Fruit fly (Drosophila melanogaster) whole organism, prepupa: ENCODE data around the gene CG42752.

ENCODE experiments used
- Blimp-1 ChIP-seq: fragments of 200-800 bp; sonication (Bioruptor generic); optimal IDR thresholded peaks from 3 replicates; lab custom pipeline; 2017; ENCODE audit warnings: missing biosample characterization, missing genetic modification characterization, mild to moderate bottlenecking, moderate library complexity, missing genetic modification reagents
- CG10631 ChIP-seq: fragments of 200-800 bp; sonication (Bioruptor generic); optimal IDR thresholded peaks from 2 replicates; lab custom pipeline; 2016; ENCODE audit warnings: missing biosample characterization, missing genetic modification characterization
- CG10669 ChIP-seq: fragments of 200-800 bp; sonication (Bioruptor generic); optimal IDR thresholded peaks from 3 replicates; lab custom pipeline; 2018; ENCODE audit warnings: missing biosample characterization, mild to moderate bottlenecking, missing genetic modification characterization, moderate library complexity
- CG11762 ChIP-seq: fragments of 200-800 bp; sonication (Bioruptor generic); optimal IDR thresholded peaks from 3 replicates; lab custom pipeline; 2016; ENCODE audit warnings: missing biosample characterization, missing genetic modification characterization; ENCODE audit not compliant: insufficient read depth
- CG11902 ChIP-seq: fragments of 200-800 bp; sonication (Bioruptor generic); optimal IDR thresholded peaks from 3 replicates; lab custom pipeline; 2016; ENCODE audit warnings: missing biosample characterization, missing genetic modification characterization
- CG15336 ChIP-seq: fragments of 200-800 bp; sonication (Bioruptor generic); IDR thresholded peaks from 2 replicates; pipeline ENCODE4 v1.3.6; 2022; ENCODE audit warnings: missing biosample characterization, missing genetic modification characterization
- CG16779 ChIP-seq: fragments of 200-800 bp; sonication (Bioruptor generic); optimal IDR thresholded peaks from 3 replicates; lab custom pipeline; 2017; ENCODE audit warnings: missing biosample characterization, mild to moderate bottlenecking, missing genetic modification characterization
- CG3032 ChIP-seq: fragments of 200-800 bp; optimal IDR thresholded peaks from 2 replicates; lab custom pipeline; 2019; ENCODE audit warnings: missing biosample characterization, mild to moderate bottlenecking, missing genetic modification characterization, moderate library complexity
- CG32006 ChIP-seq: fragments of 200-800 bp; sonication (Bioruptor generic); optimal IDR thresholded peaks from 3 replicates; lab custom pipeline; 2017; ENCODE audit warnings: missing biosample characterization, mild to moderate bottlenecking, missing genetic modification characterization
- CG34406 ChIP-seq: fragments of 200-800 bp; sonication (Bioruptor generic); optimal IDR thresholded peaks from 3 replicates; lab custom pipeline; 2016; ENCODE audit warnings: missing biosample characterization, missing genetic modification characterization
- CG3919 ChIP-seq: fragments of 200-800 bp; sonication (Bioruptor generic); optimal IDR thresholded peaks from 3 replicates; lab custom pipeline; 2016; ENCODE audit warnings: missing biosample characterization, missing genetic modification characterization
- CG4318 ChIP-seq: fragments of 200-800 bp; sonication (Bioruptor generic); optimal IDR thresholded peaks from 3 replicates; lab custom pipeline; 2017; ENCODE audit warnings: missing biosample characterization, mild to moderate bottlenecking, missing genetic modification characterization
- CG6163 ChIP-seq: fragments of 200-800 bp; sonication (Bioruptor generic); IDR thresholded peaks from 3 replicates; pipeline ENCODE4 v1.3.6; 2022; ENCODE audit warnings: missing biosample characterization, missing genetic modification characterization
- CG6792 ChIP-seq: fragments of 200-800 bp; sonication (Bioruptor generic); optimal IDR thresholded peaks from 3 replicates; lab custom pipeline; 2016; ENCODE audit warnings: missing biosample characterization, missing genetic modification characterization
- CG6808 ChIP-seq: fragments of 200-800 bp; sonication (Bioruptor generic); optimal IDR thresholded peaks from 3 replicates; lab custom pipeline; 2017; ENCODE audit warnings: missing biosample characterization, missing genetic modification characterization, mild to moderate bottlenecking, moderate library complexity, missing genetic modification reagents
- CG6854 ChIP-seq: fragments of 200-800 bp; sonication (Bioruptor generic); optimal IDR thresholded peaks from 2 replicates; lab custom pipeline; 2017; ENCODE audit warnings: missing biosample characterization, mild to moderate bottlenecking, missing genetic modification characterization
- CG7368 ChIP-seq: fragments of 200-800 bp; sonication (Bioruptor generic); optimal IDR thresholded peaks from 3 replicates; lab custom pipeline; 2016; ENCODE audit warnings: missing biosample characterization, missing genetic modification characterization
- CG8319 ChIP-seq: fragments of 200-800 bp; sonication (Bioruptor generic); optimal IDR thresholded peaks from 3 replicates; lab custom pipeline; 2016; ENCODE audit warnings: missing biosample characterization, missing genetic modification characterization
- CG8632 ChIP-seq: fragments of 200-800 bp; sonication (Bioruptor generic); optimal IDR thresholded peaks from 3 replicates; lab custom pipeline; 2016; ENCODE audit warnings: missing biosample characterization, missing genetic modification characterization
- Eip75B ChIP-seq: fragments of 200-800 bp; sonication (Bioruptor generic); optimal IDR thresholded peaks from 3 replicates; lab custom pipeline; 2016; ENCODE audit warnings: missing biosample characterization, missing genetic modification characterization
- Eip78C ChIP-seq: fragments of 200-800 bp; sonication (Bioruptor generic); peaks from one replicate; lab custom pipeline; 2016; ENCODE audit warnings: missing biosample characterization, missing genetic modification characterization
- Eip93F ChIP-seq: fragments of 200-800 bp; sonication (Bioruptor generic); optimal IDR thresholded peaks from 2 replicates; lab custom pipeline; 2016; ENCODE audit warnings: missing biosample characterization, mild to moderate bottlenecking, missing genetic modification characterization
- Ets21C ChIP-seq: fragments of 200-800 bp; sonication (Bioruptor generic); optimal IDR thresholded peaks from 3 replicates; lab custom pipeline; 2016; ENCODE audit warnings: missing biosample characterization, missing genetic modification characterization
- Ets96B ChIP-seq: fragments of 200-800 bp; optimal IDR thresholded peaks from 2 replicates; lab custom pipeline; 2019; ENCODE audit warnings: missing biosample characterization, mild to moderate bottlenecking, missing genetic modification characterization, moderate library complexity
- Hr39 ChIP-seq: fragments of 200-800 bp; sonication (Bioruptor generic); optimal IDR thresholded peaks from 2 replicates; lab custom pipeline; 2016; ENCODE audit warnings: missing biosample characterization, missing genetic modification characterization
- Hr4 ChIP-seq: fragments of 200-800 bp; sonication (Bioruptor generic); optimal IDR thresholded peaks from 3 replicates; lab custom pipeline; 2016; ENCODE audit warnings: missing biosample characterization, missing genetic modification characterization
- Lpt ChIP-seq: fragments of 200-800 bp; sonication (Bioruptor generic); optimal IDR thresholded peaks from 3 replicates; lab custom pipeline; 2016; ENCODE audit warnings: missing biosample characterization, missing genetic modification characterization
- Met ChIP-seq: fragments of 200-800 bp; sonication (Bioruptor generic); optimal IDR thresholded peaks from 3 replicates; lab custom pipeline; 2016; ENCODE audit warnings: missing biosample characterization, missing genetic modification characterization
- OdsH ChIP-seq: fragments of 200-800 bp; sonication (Bioruptor generic); optimal IDR thresholded peaks from 3 replicates; lab custom pipeline; 2016; ENCODE audit warnings: missing biosample characterization, missing genetic modification characterization
- Smox ChIP-seq: fragments of 200-800 bp; sonication (Bioruptor generic); optimal IDR thresholded peaks from 3 replicates; lab custom pipeline; 2016; ENCODE audit warnings: missing biosample characterization, missing genetic modification characterization
- Sox102F ChIP-seq: fragments of 200-800 bp; sonication (Bioruptor generic); optimal IDR thresholded peaks from 2 replicates; lab custom pipeline; 2016; ENCODE audit warnings: missing biosample characterization, mild to moderate bottlenecking, missing genetic modification characterization
- Sox14 ChIP-seq: fragments of 200-800 bp; sonication (Bioruptor generic); optimal IDR thresholded peaks from 3 replicates; lab custom pipeline; 2016; ENCODE audit warnings: missing biosample characterization, missing genetic modification characterization
- Sox15 ChIP-seq: fragments of 200-800 bp; sonication (Bioruptor generic); optimal IDR thresholded peaks from 3 replicates; lab custom pipeline; 2016; ENCODE audit warnings: missing biosample characterization, missing genetic modification characterization
- achi ChIP-seq: fragments of 200-800 bp; sonication (Bioruptor generic); optimal IDR thresholded peaks from 3 replicates; lab custom pipeline; 2016; ENCODE audit warnings: missing biosample characterization, missing genetic modification characterization
- acj6 ChIP-seq: fragments of 200-800 bp; sonication (Bioruptor generic); optimal IDR thresholded peaks from 3 replicates; lab custom pipeline; 2016; ENCODE audit warnings: missing biosample characterization, missing genetic modification characterization
- cyc ChIP-seq: fragments of 200-800 bp; sonication (Bioruptor generic); optimal IDR thresholded peaks from 3 replicates; lab custom pipeline; 2016; ENCODE audit warnings: missing biosample characterization, missing genetic modification characterization
- dsx ChIP-seq: fragments of 200-800 bp; optimal IDR thresholded peaks from 3 replicates; lab custom pipeline; 2019; ENCODE audit warnings: missing biosample characterization, mild to moderate bottlenecking, missing genetic modification characterization, moderate library complexity; ENCODE audit not compliant: poor library complexity, severe bottlenecking
- eg ChIP-seq: fragments of 200-800 bp; sonication (Bioruptor generic); IDR thresholded peaks from 3 replicates; pipeline ENCODE4 v1.3.6; 2022; ENCODE audit warnings: missing biosample characterization, missing genetic modification characterization
- esn ChIP-seq: fragments of 200-800 bp; sonication (Bioruptor generic); optimal IDR thresholded peaks from 2 replicates; lab custom pipeline; 2016; ENCODE audit warnings: missing biosample characterization, mild to moderate bottlenecking, missing genetic modification characterization, moderate library complexity
- fkh ChIP-seq: fragments of 200-800 bp; sonication (Bioruptor generic); optimal IDR thresholded peaks from 3 replicates; lab custom pipeline; 2017; ENCODE audit warnings: missing biosample characterization, mild to moderate bottlenecking, missing genetic modification characterization, moderate library complexity
- lz ChIP-seq: fragments of 200-800 bp; sonication (Bioruptor generic); optimal IDR thresholded peaks from 3 replicates; lab custom pipeline; 2016; ENCODE audit warnings: missing biosample characterization, missing genetic modification characterization
- salr ChIP-seq, 2 experiments: fragments of 200-800 bp; sonication (Bioruptor generic); optimal IDR thresholded peaks; 3 replicates each; lab custom pipeline; 2016 to 2018; ENCODE audit warnings: missing biosample characterization in 2 of 2, missing genetic modification characterization in 2 of 2, mild to moderate bottlenecking in 1 of 2
- spab ChIP-seq: fragments of 200-800 bp; sonication (Bioruptor generic); optimal IDR thresholded peaks from 2 replicates; lab custom pipeline; 2017; ENCODE audit warnings: missing biosample characterization, mild to moderate bottlenecking, missing genetic modification characterization, missing genetic modification reagents
- ss ChIP-seq, 2 experiments: fragments of 200-800 bp; sonication (Bioruptor generic); optimal IDR thresholded peaks; 2 replicates in 1 of 2; 3 replicates in 1 of 2; lab custom pipeline; 2017 to 2018; ENCODE audit warnings: mild to moderate bottlenecking in 2 of 2, missing biosample characterization in 2 of 2, missing genetic modification characterization in 2 of 2, moderate library complexity in 1 of 2
- svp ChIP-seq: fragments of 200-800 bp; sonication (Bioruptor generic); peaks from one replicate; lab custom pipeline; 2016; ENCODE audit warnings: missing biosample characterization, missing genetic modification characterization
- topi ChIP-seq: fragments of 200-800 bp; sonication (Bioruptor generic); optimal IDR thresholded peaks from 3 replicates; lab custom pipeline; 2016; ENCODE audit warnings: missing biosample characterization, missing genetic modification characterization
- vri ChIP-seq: fragments of 200-800 bp; sonication (Bioruptor generic); optimal IDR thresholded peaks from 3 replicates; lab custom pipeline; 2016; ENCODE audit warnings: missing biosample characterization, mild to moderate bottlenecking, missing genetic modification characterization

Gene CG42752

DNA sequence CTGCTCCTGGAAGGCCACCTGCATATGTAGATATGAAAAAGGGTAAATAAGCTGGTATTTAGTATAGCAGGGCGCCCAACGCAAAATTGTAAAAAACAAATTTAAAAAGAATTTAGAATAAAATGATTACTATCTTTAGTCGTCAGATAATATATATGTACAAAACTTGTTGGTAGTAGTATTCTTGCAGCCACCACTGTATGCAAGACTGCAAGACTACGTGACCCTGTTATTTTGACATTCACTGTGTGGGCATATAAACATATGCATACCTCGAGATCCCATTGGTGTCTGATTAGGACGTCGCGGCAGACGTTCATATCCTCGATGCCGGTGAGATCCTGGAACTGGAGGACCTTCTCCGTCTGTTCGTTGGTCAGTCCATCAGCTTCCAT lies 32.1 kb downstream of the CG42752 start (continued):
- no peak for TF ChIP-seq Sox14 (GFP tag; lab: Kevin White, UChicago)
- peak; percentile 3 for TF ChIP-seq CG11902 (GFP tag; lab: Kevin White, UChicago)
- TF ChIP-seq svp (GFP tag; lab: Kevin White, UChicago) = no peak
- no peak for TF ChIP-seq CG4318 (GFP tag; lab: Kevin White, UChicago)
- TF ChIP-seq esn (GFP tag; lab: Kevin White, UChicago) = peak; percentile 63
- no peak for TF ChIP-seq dsx
- 0 out of 3 replicates have a peak, but pooled peaks have one; percentile 54 for TF ChIP-seq eg (GFP tag; lab: Robert Waterston, UW)
- TF ChIP-seq CG10669 (GFP tag; lab: Kevin White, UChicago) = peak; percentile 11
- TF ChIP-seq cyc (GFP tag; lab: Kevin White, UChicago) = peak; percentile 34
- no peak for TF ChIP-seq salr (GFP tag; optimal IDR thresholded peaks at IDR 0.05; lab: Kevin White, UChicago)
- TF ChIP-seq Met = peak; percentile 56
- peak; percentile 54 for TF ChIP-seq achi
- TF ChIP-seq CG7368 (GFP tag; lab: Kevin White, UChicago) = peak; percentile 47
- TF ChIP-seq Smox (GFP tag; lab: Kevin White, UChicago) = peak; percentile 63
- no peak for TF ChIP-seq CG3032 (tag; lab: Kevin White, UChicago)
- no peak for TF ChIP-seq Lpt (GFP tag; lab: Kevin White, UChicago)
- peak; percentile 44 for TF ChIP-seq CG10631 (GFP tag; lab: Kevin White, UChicago)
- peak; percentile 71 for TF ChIP-seq Hr4 (GFP tag; lab: Kevin White, UChicago)
- TF ChIP-seq OdsH (GFP tag; lab: Kevin White, UChicago) = peak; percentile 60
- peak; percentile 27 for TF ChIP-seq acj6 (GFP tag; lab: Kevin White, UChicago)
- TF ChIP-seq CG8319 (GFP tag; lab: Kevin White, UChicago) = peak; percentile 10
- peak; percentile 65 for TF ChIP-seq CG3919
- TF ChIP-seq CG8632 (GFP tag; lab: Kevin White, UChicago) = no peak

DNA sequence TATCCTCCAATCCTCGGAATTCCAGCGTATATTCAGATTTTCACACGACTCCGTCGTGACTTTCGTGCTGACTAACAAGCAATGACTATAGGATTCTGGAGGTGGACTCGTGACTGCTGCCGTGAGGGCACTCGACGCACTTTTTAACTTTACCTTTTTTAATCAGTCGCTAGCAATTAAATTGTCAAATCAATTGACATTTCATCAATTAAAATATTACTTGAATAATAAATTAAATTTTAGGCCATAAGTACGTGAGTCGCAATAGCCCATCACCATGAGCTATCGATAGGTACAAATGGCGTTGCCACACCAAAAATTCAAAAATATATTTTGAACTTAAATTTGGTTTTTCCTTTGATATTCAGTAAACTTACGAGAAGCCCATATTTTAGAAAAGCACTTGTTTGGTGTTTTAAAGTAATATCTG lies 34.3 kb downstream of the CG42752 start, which contains the start of gene Jwa:
Jwa (minus strand) TSS at position 87 of the 430 bp plus-strand sequence.
- peak in 1 of 2 experiments; percentile 63 for TF ChIP-seq ss (GFP tag; optimal IDR thresholded peaks at IDR 0.05; lab: Kevin White, UChicago)
- peak; percentile 92 for TF ChIP-seq CG10631 (GFP tag; lab: Kevin White, UChicago)
- peak; percentile 96 for TF ChIP-seq lz (GFP tag; lab: Kevin White, UChicago)
- peak; percentile 85 for TF ChIP-seq topi (GFP tag; lab: Kevin White, UChicago)
- TF ChIP-seq Sox14 (GFP tag; lab: Kevin White, UChicago) = peak; percentile 91
- peak; percentile 92 for TF ChIP-seq CG6792 (GFP tag; lab: Kevin White, UChicago)
- TF ChIP-seq Eip75B (GFP tag; lab: Kevin White, UChicago) = peak; percentile 86
- TF ChIP-seq Sox15 (GFP tag; lab: Kevin White, UChicago) = peak; percentile 85
- TF ChIP-seq CG6808 (GFP tag; lab: Kevin White, UChicago) = peak; percentile 52
- peak; percentile 97 for TF ChIP-seq esn (GFP tag; lab: Kevin White, UChicago)
- TF ChIP-seq CG11762 = peak; percentile 35
- TF ChIP-seq achi = peak; percentile 73
- TF ChIP-seq CG32006 = peak; percentile 91
- TF ChIP-seq Eip78C = peak; percentile 89
- peak; percentile 95 for TF ChIP-seq Hr39 (GFP tag; lab: Kevin White, UChicago)
- TF ChIP-seq fkh (GFP tag; lab: Kevin White, UChicago) = peak; percentile 32
- peak; percentile 88 for TF ChIP-seq Eip93F (GFP tag; lab: Kevin White, UChicago)
- TF ChIP-seq spab (GFP tag; lab: Kevin White, UChicago) = no peak
- TF ChIP-seq CG8319 (GFP tag; lab: Kevin White, UChicago) = peak; percentile 54
- TF ChIP-seq dsx = peak; percentile 48
- peak; percentile 72 for TF ChIP-seq Ets96B (tag; lab: Kevin White, UChicago)
- TF ChIP-seq CG8632 (GFP tag; lab: Kevin White, UChicago) = peak; percentile 87
- TF ChIP-seq svp (GFP tag; lab: Kevin White, UChicago) = peak; percentile 95
- peak; percentile 85 for TF ChIP-seq CG6163 (GFP tag; lab: Robert Waterston, UW)
- no peak for TF ChIP-seq CG6854 (GFP tag; lab: Kevin White, UChicago)
- TF ChIP-seq OdsH (GFP tag; lab: Kevin White, UChicago) = peak; percentile 87
- peak; percentile 82 for TF ChIP-seq Ets21C (GFP tag; lab: Kevin White, UChicago)
- TF ChIP-seq salr (GFP tag; optimal IDR thresholded peaks at IDR 0.05; lab: Kevin White, UChicago) = peak; percentile 20 to 54
- TF ChIP-seq Met = peak; percentile 87
- peak; percentile 80 for TF ChIP-seq CG34406 (GFP tag; lab: Kevin White, UChicago)
- no peak for TF ChIP-seq CG16779 (tag; lab: Kevin White, UChicago)
- TF ChIP-seq acj6 (GFP tag; lab: Kevin White, UChicago) = peak; percentile 95
- peak; percentile 93 for TF ChIP-seq vri (GFP tag; lab: Kevin White, UChicago)
- peak; percentile 90 for TF ChIP-seq Smox (GFP tag; lab: Kevin White, UChicago)
- TF ChIP-seq CG3919 = peak; percentile 78
- peak; percentile 26 for TF ChIP-seq Blimp-1
- TF ChIP-seq CG7368 (GFP tag; lab: Kevin White, UChicago) = peak; percentile 67
- peak; percentile 95 for TF ChIP-seq Sox102F (GFP tag; lab: Kevin White, UChicago)
- TF ChIP-seq CG15336 (GFP tag; lab: Robert Waterston, UW) = peak; percentile 90
